Worm (Caenorhabditis elegans): Measurements from ENCODE around the gene athp-1.

Gene athp-1

ce11 chrIII:10881462-10881861, at the start of gene athp-1:
TSS of gene athp-1 (plus strand) at chrIII:10881766.
- TF ChIP-seq ref-1 (GFP tag; conservative IDR thresholded peaks at IDR 0.05) (no peak), ztf-23 (GFP tag; IDR thresholded peaks at IDR 0.05) (no peak), ztf-29 (GFP tag; IDR thresholded peaks at IDR 0.05) (no peak), klf-2 (GFP tag; conservative IDR thresholded peaks at IDR 0.05) (no peak), med-1 (GFP tag; optimal IDR thresholded peaks at IDR 0.05; ENCODE audit: insufficient read depth) (no peak), tab-1 (GFP tag; IDR thresholded peaks at IDR 0.05) (no peak), cog-1 (tag; optimal IDR thresholded peaks at IDR 0.05) (no peak), T22C8.4 (GFP tag; IDR thresholded peaks at IDR 0.05) (no peak)

- TF ChIP-seq T22C8.4 (GFP tag; IDR thresholded peaks at IDR 0.05), result no peak
- TF ChIP-seq ref-1 (GFP tag; conservative IDR thresholded peaks at IDR 0.05), result no peak
- TF ChIP-seq med-1 (GFP tag; optimal IDR thresholded peaks at IDR 0.05; ENCODE audit: insufficient read depth), result no peak
- TF ChIP-seq ztf-29 (GFP tag; IDR thresholded peaks at IDR 0.05), result no peak
- TF ChIP-seq ztf-23 (GFP tag; IDR thresholded peaks at IDR 0.05), result no peak
- no peak for TF ChIP-seq klf-2 (GFP tag; conservative IDR thresholded peaks at IDR 0.05)
These were observed 48.9 kb upstream of the athp-1 start, which contains the start of gene sbsp-1 for ce11 chrIII:10832636-10833035. TSS of gene sbsp-1 (plus strand) at chrIII:10832936.

ce11 chrIII:10844873-10845272, 36.7 kb upstream of the athp-1 start, which contains the start of gene pde-12:
TSS of gene pde-12 (minus strand) at chrIII:10845020.
- no peak for TF ChIP-seq klf-2 (GFP tag; conservative IDR thresholded peaks at IDR 0.05)
- peak; percentile 35; the same call in 1 of the 2 replicates for TF ChIP-seq ztf-23 (GFP tag; IDR thresholded peaks at IDR 0.05)
- TF ChIP-seq ztf-29 (GFP tag; IDR thresholded peaks at IDR 0.05), result no peak
- no peak for TF ChIP-seq T22C8.4 (GFP tag; IDR thresholded peaks at IDR 0.05)
- no peak for TF ChIP-seq ref-1 (GFP tag; conservative IDR thresholded peaks at IDR 0.05)
- TF ChIP-seq cog-1 (tag; optimal IDR thresholded peaks at IDR 0.05), result no peak

ce11 chrIII:10848858-10849257, 32.7 kb upstream of the athp-1 start, which contains the start of the genes fbxb-85 and hex-3:
TSS of gene fbxb-85 (minus strand) at chrIII:10848963.
TSS of gene hex-3 (plus strand) at chrIII:10849222.
- TF ChIP-seq flt-1 (GFP tag; IDR thresholded peaks at IDR 0.05) (peak; percentile 89), T22C8.4 (GFP tag; IDR thresholded peaks at IDR 0.05) (peak; percentile 73), ref-1 (GFP tag; conservative IDR thresholded peaks at IDR 0.05) (0 out of 2 replicates have a peak, but pooled peaks have one; percentile 45), cog-1 (tag; optimal IDR thresholded peaks at IDR 0.05) (peak; percentile 71), ztf-23 (GFP tag; IDR thresholded peaks at IDR 0.05) (peak; percentile 90), klf-2 (GFP tag; conservative IDR thresholded peaks at IDR 0.05) (0 out of 2 replicates have a peak, but pooled peaks have one; percentile 50), ztf-29 (GFP tag; IDR thresholded peaks at IDR 0.05) (0 out of 2 replicates have a peak, but pooled peaks have one; percentile 54), med-1 (GFP tag; optimal IDR thresholded peaks at IDR 0.05; ENCODE audit: insufficient read depth) (peak; percentile 51), tab-1 (GFP tag; IDR thresholded peaks at IDR 0.05) (peak; percentile 66; the same call in 1 of the 2 replicates)

DNA sequence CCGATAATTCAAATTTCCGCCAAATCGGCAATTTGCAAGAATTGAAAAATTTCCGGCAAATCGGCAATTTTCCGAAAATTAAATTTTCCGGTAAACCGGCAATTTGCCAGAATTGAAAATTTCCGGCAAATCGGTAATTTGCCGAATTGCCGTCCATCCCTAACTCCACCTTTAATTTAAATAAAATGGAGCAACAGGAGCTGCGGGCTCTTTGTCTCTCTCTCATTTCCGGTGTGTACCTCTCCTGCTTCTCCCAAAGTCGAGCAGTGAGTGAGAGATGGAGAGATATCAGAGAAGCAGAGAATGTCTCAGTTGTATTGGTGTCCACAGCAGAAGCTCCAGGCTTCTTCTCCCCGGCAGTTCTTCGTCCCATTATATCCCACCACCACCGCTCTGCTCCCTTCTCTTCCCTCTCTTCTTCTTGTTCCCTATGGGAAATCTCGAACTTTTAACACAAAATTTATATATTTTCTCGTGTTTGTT, 26.1 kb upstream of the athp-1 start, which contains the start of gene Y39A1C.1:
TSS of gene Y39A1C.1 (plus strand) at position 51 of the 483 bp plus-strand sequence.
- TF ChIP-seq klf-2 (GFP tag; conservative IDR thresholded peaks at IDR 0.05), result no peak
- no peak for TF ChIP-seq med-1 (GFP tag; optimal IDR thresholded peaks at IDR 0.05; ENCODE audit: insufficient read depth)
- no peak for TF ChIP-seq flt-1 (GFP tag; IDR thresholded peaks at IDR 0.05)
- no peak for TF ChIP-seq ztf-29 (GFP tag; IDR thresholded peaks at IDR 0.05)
- TF ChIP-seq cog-1 (tag; optimal IDR thresholded peaks at IDR 0.05), result no peak
- TF ChIP-seq ztf-23 (GFP tag; IDR thresholded peaks at IDR 0.05), result no peak
- TF ChIP-seq T22C8.4 (GFP tag; IDR thresholded peaks at IDR 0.05), result no peak

- TF ChIP-seq cog-1 (tag; optimal IDR thresholded peaks at IDR 0.05) (no peak), T22C8.4 (GFP tag; IDR thresholded peaks at IDR 0.05) (0 out of 2 replicates have a peak, but pooled peaks have one; percentile 32), med-1 (GFP tag; optimal IDR thresholded peaks at IDR 0.05; ENCODE audit: insufficient read depth) (no peak), flt-1 (GFP tag; IDR thresholded peaks at IDR 0.05) (peak; percentile 66; the same call in 1 of the 2 replicates), klf-2 (GFP tag; conservative IDR thresholded peaks at IDR 0.05) (peak; percentile 70; the same call in 1 of the 2 replicates), tab-1 (GFP tag; IDR thresholded peaks at IDR 0.05) (no peak), ztf-29 (GFP tag; IDR thresholded peaks at IDR 0.05) (no peak), ref-1 (GFP tag; conservative IDR thresholded peaks at IDR 0.05) (peak; percentile 28; the same call in 1 of the 2 replicates), ztf-23 (GFP tag; IDR thresholded peaks at IDR 0.05) (peak; percentile 78)
These were observed 24.7 kb upstream of the athp-1 start for ce11 chrIII:10856830-10857229.

DNA sequence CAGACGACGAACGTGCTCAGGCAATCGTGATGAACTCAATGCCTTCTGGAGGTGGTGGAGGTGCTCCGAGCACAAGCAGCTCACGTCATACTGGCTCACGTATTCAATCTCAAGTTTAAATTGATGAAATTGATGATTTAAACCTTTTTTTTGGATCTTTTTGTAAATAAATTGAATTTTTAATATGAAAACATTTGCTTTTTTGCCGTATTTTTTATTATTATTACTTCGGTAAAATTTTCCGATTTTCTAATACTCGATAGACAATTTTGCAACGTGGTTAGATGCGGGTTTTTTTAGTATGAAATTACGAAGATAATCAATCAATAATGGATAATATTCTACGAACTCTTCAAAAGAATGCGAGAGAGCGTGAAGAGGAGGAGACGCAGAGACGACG, 23.6 kb upstream of the athp-1 start, which contains the start of gene oxi-1:
TSS of gene oxi-1 (plus strand) at position 301 of the 400 bp plus-strand sequence.
- no peak for TF ChIP-seq med-1 (GFP tag; optimal IDR thresholded peaks at IDR 0.05; ENCODE audit: insufficient read depth)
- no peak for TF ChIP-seq ztf-29 (GFP tag; IDR thresholded peaks at IDR 0.05)
- TF ChIP-seq klf-2 (GFP tag; conservative IDR thresholded peaks at IDR 0.05), result no peak

ce11 chrIII:10861375-10861774, 20.2 kb upstream of the athp-1 start:
- no peak for TF ChIP-seq ztf-23 (GFP tag; IDR thresholded peaks at IDR 0.05)
- TF ChIP-seq klf-2 (GFP tag; conservative IDR thresholded peaks at IDR 0.05), result no peak
- no peak for TF ChIP-seq med-1 (GFP tag; optimal IDR thresholded peaks at IDR 0.05; ENCODE audit: insufficient read depth)
- peak; percentile 84 for TF ChIP-seq T22C8.4 (GFP tag; IDR thresholded peaks at IDR 0.05)

DNA sequence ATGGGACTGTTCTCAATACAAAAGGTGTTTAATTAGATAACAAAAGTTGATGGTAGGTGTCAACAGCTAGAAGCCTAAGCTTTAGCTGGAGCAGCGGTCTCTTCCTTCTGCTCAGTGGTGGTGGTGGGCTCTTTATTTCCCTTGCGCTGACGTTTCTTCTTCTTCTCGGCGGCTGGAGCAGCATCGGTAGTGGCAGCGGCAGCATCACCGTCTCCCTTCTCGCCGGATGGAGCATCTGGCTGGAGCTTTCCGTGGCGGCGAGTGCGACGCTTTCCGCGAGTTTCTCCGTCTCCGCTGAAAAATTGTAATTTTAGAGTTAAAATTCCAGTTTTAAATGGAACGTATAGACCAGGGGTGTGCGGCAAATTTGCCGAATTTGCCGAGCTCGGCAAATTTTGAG, 14.5 kb upstream of the athp-1 start:
- TF ChIP-seq T22C8.4 (GFP tag; IDR thresholded peaks at IDR 0.05) (no peak), cog-1 (tag; optimal IDR thresholded peaks at IDR 0.05) (no peak)

- TF ChIP-seq cog-1 (tag; optimal IDR thresholded peaks at IDR 0.05), result peak; percentile 35
- TF ChIP-seq ztf-23 (GFP tag; IDR thresholded peaks at IDR 0.05), result no peak
- peak; percentile 30; the same call in 1 of the 2 replicates for TF ChIP-seq T22C8.4 (GFP tag; IDR thresholded peaks at IDR 0.05)
These were observed 12.7 kb upstream of the athp-1 start, which contains the start of the genes cey-4 and vps-50 for ce11 chrIII:10868653-10869392. TSS of gene cey-4 (minus strand) at chrIII:10868703. TSS of gene vps-50 (plus strand) at chrIII:10869193.
